Worm (Caenorhabditis elegans) whole organism, late embryonic: Measurements from ENCODE around the gene E02H4.5.

Source experiments
- ceh-19 ChIP-seq: fragments of 200-800 bp; sonication (Bioruptor generic); optimal IDR thresholded peaks from 2 replicates; lab custom pipeline; 2018; ENCODE audit warnings: mild to moderate bottlenecking, missing genetic modification characterization, missing compliant biosample characterization
- eyg-1 ChIP-seq: sonication (generic microtip); optimal IDR thresholded peaks from 2 replicates; lab custom pipeline; 2016; ENCODE audit warnings: missing genotype, missing genetic modification characterization, missing compliant biosample characterization
- nfya-1 ChIP-seq: sonication (generic microtip); optimal IDR thresholded peaks from 2 replicates; lab custom pipeline; 2017; ENCODE audit warnings: missing genetic modification characterization, mild to moderate bottlenecking, missing compliant biosample characterization, antibody characterized with exemption, moderate library complexity
- pqm-1 ChIP-seq: sonication (generic microtip); optimal IDR thresholded peaks from 2 replicates; lab custom pipeline; 2016; ENCODE audit warnings: missing genetic modification characterization, missing compliant biosample characterization

DNA sequence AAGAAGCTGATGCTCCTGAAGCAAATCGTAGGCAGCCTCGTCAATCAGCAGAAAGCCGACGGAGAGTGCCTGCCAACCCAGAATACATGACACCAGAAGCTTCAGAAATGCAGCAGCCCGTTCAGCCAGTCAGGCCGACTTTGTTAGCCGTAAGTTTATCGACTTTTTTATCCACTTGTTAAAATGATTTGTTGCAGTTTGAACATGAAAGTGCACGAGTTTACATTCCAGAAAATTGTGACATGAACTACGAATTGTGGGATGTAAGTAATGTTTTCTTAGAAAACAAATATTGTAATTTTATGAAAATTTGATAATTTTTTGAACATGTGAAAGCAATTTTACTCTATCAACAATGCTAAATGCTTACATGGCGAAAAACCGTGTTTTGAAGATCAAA, 14.7 kb downstream of the E02H4.5 start:
- TF ChIP-seq pqm-1, result no peak
- TF ChIP-seq eyg-1, result no peak
- no peak for TF ChIP-seq nfya-1 (tag; lab: Kevin White, UChicago)
- TF ChIP-seq ceh-19 (GFP tag; lab: Kevin White, UChicago), result no peak
